Fruit fly (Drosophila melanogaster) S2 (cell line): ENCODE data around the gene Mpp6.

ENCODE experiments used
- CG8478 ChIP-seq: fragments of >200 bp; optimal IDR thresholded peaks from 2 replicates; lab custom pipeline; 2018
- CTCF ChIP-seq, 2 experiments: fragments of >200 bp; optimal IDR thresholded peaks; 2 replicates each; lab custom pipeline; 2018

DNA sequence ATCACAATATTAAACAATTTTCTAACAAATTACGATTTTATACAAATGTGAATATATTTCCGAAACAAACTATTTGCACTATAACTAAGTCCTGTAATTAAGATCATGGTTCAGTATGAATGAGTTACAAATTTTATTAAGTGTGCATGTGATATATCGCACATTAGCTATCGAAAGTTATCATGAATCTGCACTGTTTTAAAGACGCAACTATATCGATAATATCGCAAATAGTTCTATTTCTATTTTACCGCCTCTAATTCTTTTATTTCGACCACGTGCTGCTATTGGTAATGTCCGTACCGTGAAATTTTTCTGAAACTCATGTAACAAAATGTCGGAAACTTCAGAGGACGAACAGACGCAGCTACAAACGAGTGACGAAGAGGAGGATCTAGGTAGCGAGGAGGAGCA, 13.1 kb upstream of the Mpp6 start, which contains the start of gene pths:
- TF ChIP-seq CG8478 (lab: Kevin White, UChicago) (no peak), CTCF (optimal IDR thresholded peaks at IDR 0.05; lab: Kevin White, UChicago) (no peak)
